Fruit fly (Drosophila melanogaster) whole organism, embryonic: Measurements from ENCODE around the gene CG2841.
A peak's percentile ranks its signal among the peaks of the same experiment; 100 is the strongest.

Source experiments
- Abd-B ChIP-seq: fragments of 200-800 bp; sonication (Bioruptor generic); optimal IDR thresholded peaks from 2 replicates; lab custom pipeline; 2018; ENCODE audit warnings: missing biosample characterization, mild to moderate bottlenecking, missing genetic modification characterization, moderate library complexity
- Awh ChIP-seq: fragments of 200-800 bp; sonication (Bioruptor generic); IDR thresholded peaks from 2 replicates; pipeline ENCODE4, ENCODE4 v1.3.6; 2022; ENCODE audit warnings: missing biosample characterization, missing genetic modification characterization
- CG11085 ChIP-seq: fragments of 200-800 bp; sonication (Bioruptor generic); IDR thresholded peaks from 2 replicates; pipeline ENCODE4 v1.3.6; 2022; ENCODE audit warnings: missing biosample characterization, missing genetic modification characterization
- CG12071 ChIP-seq: fragments of 200-800 bp; sonication (Bioruptor generic); optimal IDR thresholded peaks from 3 replicates; lab custom pipeline; 2018; ENCODE audit warnings: missing biosample characterization, mild to moderate bottlenecking, missing genetic modification characterization
- CG12104 ChIP-seq: fragments of 200-800 bp; sonication (Bioruptor generic); optimal IDR thresholded peaks from 3 replicates; lab custom pipeline; 2016; ENCODE audit warnings: missing biosample characterization, missing genetic modification characterization
- CG15479 ChIP-seq: fragments of 200-800 bp; sonication (Bioruptor generic); optimal IDR thresholded peaks from 3 replicates; lab custom pipeline; 2019; ENCODE audit warnings: missing biosample characterization, mild to moderate bottlenecking, missing genetic modification characterization, moderate library complexity
- CG1602 ChIP-seq: fragments of 200-800 bp; sonication (Bioruptor generic); optimal IDR thresholded peaks from 3 replicates; lab custom pipeline; 2016; ENCODE audit warnings: missing biosample characterization, missing genetic modification characterization
- CG16815 ChIP-seq: fragments of 200-800 bp; sonication (Bioruptor generic); optimal IDR thresholded peaks from 3 replicates; lab custom pipeline; 2017; ENCODE audit warnings: missing biosample characterization, mild to moderate bottlenecking, missing genetic modification characterization
- CG17385 ChIP-seq: fragments of 200-800 bp; sonication (Bioruptor generic); optimal IDR thresholded peaks from 3 replicates; lab custom pipeline; 2018; ENCODE audit warnings: missing biosample characterization, mild to moderate bottlenecking, missing genetic modification characterization
- CG18262 ChIP-seq: fragments of 200-800 bp; optimal IDR thresholded peaks from 3 replicates; lab custom pipeline; 2019; ENCODE audit warnings: missing biosample characterization, mild to moderate bottlenecking, missing genetic modification characterization, moderate library complexity
- CG31365 ChIP-seq: fragments of 200-800 bp; sonication (Bioruptor generic); optimal IDR thresholded peaks from 2 replicates; lab custom pipeline; 2018; ENCODE audit warnings: missing biosample characterization, mild to moderate bottlenecking, missing genetic modification characterization
- CG4360 ChIP-seq: fragments of 200-800 bp; sonication (Bioruptor generic); IDR thresholded peaks from 2 replicates; pipeline ENCODE4 v1.3.6; 2022; ENCODE audit warnings: missing biosample characterization, missing genetic modification characterization
- CG6272 ChIP-seq: fragments of 200-800 bp; sonication (Bioruptor generic); IDR thresholded peaks from 2 replicates; pipeline ENCODE4 v1.3.6; 2022; ENCODE audit warnings: missing biosample characterization, missing genetic modification characterization
- CG7271 ChIP-seq: fragments of 200-800 bp; sonication (Bioruptor generic); optimal IDR thresholded peaks from 2 replicates; lab custom pipeline; 2018; ENCODE audit warnings: missing biosample characterization, mild to moderate bottlenecking, missing genetic modification characterization, moderate library complexity
- CG8924 ChIP-seq: fragments of 200-800 bp; optimal IDR thresholded peaks from 3 replicates; lab custom pipeline; 2019; ENCODE audit warnings: missing biosample characterization, mild to moderate bottlenecking, missing genetic modification characterization, moderate library complexity
- CG9817 ChIP-seq: fragments of 200-800 bp; sonication (Bioruptor generic); optimal IDR thresholded peaks from 2 replicates; lab custom pipeline; 2018; ENCODE audit warnings: missing biosample characterization, mild to moderate bottlenecking, missing genetic modification characterization, moderate library complexity
- CkIIα-i1 ChIP-seq: fragments of 200-800 bp; sonication (Bioruptor generic); IDR thresholded peaks from 2 replicates; pipeline ENCODE4 v1.3.6; 2022; ENCODE audit warnings: missing biosample characterization, missing genetic modification characterization
- D19B ChIP-seq: fragments of 200-800 bp; sonication (Bioruptor generic); optimal IDR thresholded peaks from 2 replicates; lab custom pipeline; 2017; ENCODE audit warnings: missing biosample characterization, mild to moderate bottlenecking, missing genetic modification characterization
- Drgx ChIP-seq: fragments of 200-800 bp; sonication (Bioruptor generic); IDR thresholded peaks from 2 replicates; pipeline ENCODE4 v1.3.6; 2022; ENCODE audit warnings: missing biosample characterization, missing genetic modification characterization
- E2f2 ChIP-seq: fragments of 200-800 bp; sonication (Bioruptor generic); IDR thresholded peaks from 2 replicates; pipeline ENCODE4 v1.3.6; 2022; ENCODE audit warnings: missing biosample characterization, missing genetic modification characterization
- Fer3 ChIP-seq: fragments of 200-800 bp; sonication (Bioruptor generic); optimal IDR thresholded peaks from 2 replicates; lab custom pipeline; 2018; ENCODE audit warnings: missing biosample characterization, mild to moderate bottlenecking, missing genetic modification characterization, moderate library complexity
- HmgD ChIP-seq: fragments of 200-800 bp; sonication (Bioruptor generic); optimal IDR thresholded peaks from 3 replicates; lab custom pipeline; 2016; ENCODE audit warnings: missing biosample characterization, missing genetic modification characterization
- Hr78 ChIP-seq, 2 experiments: fragments of 200-800 bp in 1 of 2; fragments of >200 bp in 1 of 2; sonication (Bioruptor generic) in 1 of 2; optimal IDR thresholded peaks; 2 replicates each; lab custom pipeline; 2017 to 2019; ENCODE audit warnings: missing biosample characterization in 2 of 2, missing genetic modification characterization in 2 of 2, mild to moderate bottlenecking in 1 of 2, moderate library complexity in 1 of 2
- Jarid2 ChIP-seq: fragments of 200-800 bp; sonication (Bioruptor generic); optimal IDR thresholded peaks from 3 replicates; lab custom pipeline; 2017; ENCODE audit warnings: mild to moderate bottlenecking, missing biosample characterization, missing genetic modification reagents, missing genetic modification characterization
- Max ChIP-seq: fragments of 200-800 bp; sonication (Bioruptor generic); optimal IDR thresholded peaks from 2 replicates; lab custom pipeline; 2016; ENCODE audit warnings: missing biosample characterization, mild to moderate bottlenecking, missing genetic modification characterization
- Med ChIP-seq: fragments of 200-800 bp; sonication (Bioruptor generic); peaks from one replicate; lab custom pipeline; 2016; ENCODE audit warnings: missing biosample characterization, missing genetic modification characterization, mild to moderate bottlenecking, inconsistent platforms, moderate library complexity
- Taf1 ChIP-seq: fragments of 200-800 bp; sonication (Bioruptor generic); IDR thresholded peaks from 2 replicates; pipeline ENCODE4 v1.3.6; 2022; ENCODE audit warnings: missing biosample characterization, missing genetic modification characterization
- Xbp1 ChIP-seq: fragments of 200-800 bp; sonication (Bioruptor generic); optimal IDR thresholded peaks from 3 replicates; lab custom pipeline; 2016; ENCODE audit warnings: missing biosample characterization, mild to moderate bottlenecking, missing genetic modification characterization
- Xrp1 ChIP-seq: fragments of 200-800 bp; sonication (Bioruptor generic); IDR thresholded peaks from 2 replicates; pipeline ENCODE4 v1.3.6; 2022; ENCODE audit warnings: missing biosample characterization, missing genetic modification characterization
- abd-A ChIP-seq: fragments of 200-800 bp; sonication (Bioruptor generic); optimal IDR thresholded peaks from 3 replicates; lab custom pipeline; 2019; ENCODE audit warnings: missing biosample characterization, mild to moderate bottlenecking, missing genetic modification characterization, moderate library complexity
- ara ChIP-seq: fragments of 200-800 bp; sonication (Bioruptor generic); IDR thresholded peaks from 2 replicates; pipeline ENCODE4 v1.3.6; 2022; ENCODE audit warnings: missing biosample characterization, missing genetic modification characterization
- ase ChIP-seq: fragments of 200-800 bp; sonication (Bioruptor generic); IDR thresholded peaks from 3 replicates; pipeline ENCODE4 v1.3.6; 2022; ENCODE audit warnings: missing biosample characterization, missing genetic modification characterization
- az2 ChIP-seq: fragments of 200-800 bp; sonication (Bioruptor generic); optimal IDR thresholded peaks from 3 replicates; lab custom pipeline; 2016; ENCODE audit warnings: missing biosample characterization, missing genetic modification characterization
- chif ChIP-seq, 2 experiments: fragments of 200-800 bp; sonication (Bioruptor generic); optimal IDR thresholded peaks; 3 replicates each; lab custom pipeline; 2016; ENCODE audit warnings: missing biosample characterization in 2 of 2, missing genetic modification characterization in 2 of 2
- chm ChIP-seq: fragments of 200-800 bp; sonication (Bioruptor generic); IDR thresholded peaks from 2 replicates; pipeline ENCODE4 v1.3.6; 2022; ENCODE audit warnings: missing biosample characterization, missing genetic modification characterization
- crc ChIP-seq: fragments of 200-800 bp; sonication (Bioruptor generic); optimal IDR thresholded peaks from 2 replicates; lab custom pipeline; 2016; ENCODE audit warnings: missing biosample characterization, missing genetic modification characterization
- da ChIP-seq: fragments of 200-800 bp; sonication (Bioruptor generic); optimal IDR thresholded peaks from 2 replicates; lab custom pipeline; 2016; ENCODE audit warnings: missing biosample characterization, missing genetic modification characterization
- ewg ChIP-seq: fragments of 200-800 bp; sonication (Bioruptor generic); optimal IDR thresholded peaks from 3 replicates; lab custom pipeline; 2017; ENCODE audit warnings: mild to moderate bottlenecking, missing biosample characterization, missing genetic modification reagents, missing genetic modification characterization
- fd96Cb ChIP-seq: fragments of 200-800 bp; sonication (Bioruptor generic); optimal IDR thresholded peaks from 2 replicates; lab custom pipeline; 2018; ENCODE audit warnings: missing biosample characterization, mild to moderate bottlenecking, missing genetic modification characterization, moderate library complexity
- hkb ChIP-seq, 2 experiments: fragments of 200-800 bp in 1 of 2; fragments of >200 bp in 1 of 2; sonication (Bioruptor generic) in 1 of 2; IDR thresholded peaks in 1 of 2; optimal IDR thresholded peaks in 1 of 2; 2 replicates each; pipeline versions ENCODE4 v1.3.6 to Lab custom; 2017 to 2022; ENCODE audit warnings: missing biosample characterization in 1 of 2, missing genetic modification characterization in 1 of 2
- kay ChIP-seq: fragments of 200-800 bp; sonication (Bioruptor generic); optimal IDR thresholded peaks from 2 replicates; lab custom pipeline; 2016; ENCODE audit warnings: missing biosample characterization, missing genetic modification characterization
- klu ChIP-seq: fragments of 200-800 bp; sonication (Bioruptor generic); IDR thresholded peaks from 2 replicates; pipeline ENCODE4 v1.3.6; 2022; ENCODE audit warnings: missing biosample characterization, missing genetic modification characterization
- maf-S ChIP-seq: fragments of 200-800 bp; sonication (Bioruptor generic); optimal IDR thresholded peaks from 2 replicates; lab custom pipeline; 2016; ENCODE audit warnings: missing biosample characterization, missing genetic modification characterization
- p53 ChIP-seq: fragments of 200-800 bp; sonication (Bioruptor generic); optimal IDR thresholded peaks from 2 replicates; lab custom pipeline; 2016; ENCODE audit warnings: missing biosample characterization, missing genetic modification characterization
- row ChIP-seq: fragments of 200-800 bp; sonication (Bioruptor generic); IDR thresholded peaks from 3 replicates; pipeline ENCODE4 v1.3.6; 2022; ENCODE audit warnings: missing biosample characterization, missing genetic modification characterization
- tio ChIP-seq: fragments of 200-800 bp; sonication (Bioruptor generic); optimal IDR thresholded peaks from 2 replicates; lab custom pipeline; 2017; ENCODE audit warnings: missing biosample characterization, missing genetic modification characterization, inconsistent platforms
- toy ChIP-seq: fragments of 200-800 bp; sonication (Bioruptor generic); IDR thresholded peaks from 2 replicates; pipeline ENCODE4 v1.3.6; 2022; ENCODE audit warnings: missing biosample characterization, missing genetic modification characterization
- ttk ChIP-seq: fragments of 200-800 bp; sonication (Bioruptor generic); IDR thresholded peaks from 2 replicates; pipeline ENCODE4 v2.1.2; 2022; ENCODE audit warnings: missing biosample characterization, missing genetic modification characterization
- tup ChIP-seq: fragments of 200-800 bp; sonication (Bioruptor generic); optimal IDR thresholded peaks from 2 replicates; lab custom pipeline; 2016; ENCODE audit warnings: missing biosample characterization, mild to moderate bottlenecking, missing genetic modification characterization, moderate library complexity
- vvl ChIP-seq: fragments of 200-800 bp; sonication (Bioruptor generic); IDR thresholded peaks from 2 replicates; pipeline ENCODE4 v1.3.6; 2022; ENCODE audit warnings: missing biosample characterization, missing genetic modification characterization
- zfh1 ChIP-seq: fragments of 200-800 bp; sonication (Bioruptor generic); IDR thresholded peaks from 3 replicates; pipeline ENCODE4 v1.3.6; 2022; ENCODE audit warnings: missing biosample characterization, missing genetic modification characterization

Gene CG2841

DNA sequence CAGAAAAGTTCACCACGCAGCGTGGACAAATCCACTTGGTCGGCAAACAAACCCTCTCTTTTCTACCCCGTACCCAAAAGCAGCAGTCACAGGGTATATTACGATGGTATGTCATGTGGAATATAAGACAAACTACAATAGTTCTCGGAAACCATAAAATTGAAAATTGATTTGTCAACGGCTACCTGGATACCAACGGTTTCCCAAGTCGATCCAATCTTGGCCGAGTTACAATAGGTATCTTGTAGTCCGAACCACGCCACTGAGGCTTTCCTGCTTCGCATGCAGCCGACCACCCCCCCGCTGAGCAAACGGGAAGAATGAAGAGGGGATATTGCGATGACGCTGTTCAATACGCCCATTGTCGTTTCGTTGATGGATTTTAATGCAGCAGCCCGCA, 47.8 kb downstream of the CG2841 start (continued):
- TF ChIP-seq da (GFP tag; lab: Kevin White, UChicago) (no peak), CG8924 (tag; lab: Kevin White, UChicago) (peak; percentile 42), Hr78 (GFP tag; optimal IDR thresholded peaks at IDR 0.05; lab: Kevin White, UChicago) (no peak), az2 (GFP tag; lab: Kevin White, UChicago) (peak; percentile 40), CG17385 (GFP tag; lab: Kevin White, UChicago) (peak; percentile 31), maf-S (GFP tag; lab: Kevin White, UChicago) (no peak), CG16815 (GFP tag; lab: Kevin White, UChicago) (peak; percentile 51), Jarid2 (no peak), CG31365 (tag; lab: Kevin White, UChicago) (no peak), Abd-B (GFP tag; lab: Kevin White, UChicago) (peak; percentile 8), CG7271 (tag; lab: Kevin White, UChicago) (no peak), CG15479 (GFP tag; lab: Kevin White, UChicago) (no peak), CG1602 (GFP tag; lab: Kevin White, UChicago) (peak; percentile 12), CG12104 (GFP tag; lab: Kevin White, UChicago) (no peak), kay (peak; percentile 37), vvl (GFP tag; lab: Robert Waterston, UW) (peak; percentile 90), Taf1 (0 out of 2 replicates have a peak, but pooled peaks have one; percentile 20), CG4360 (peak; percentile 60; the same call in 1 of the 2 replicates), ase (GFP tag; lab: Robert Waterston, UW) (peak; percentile 67; the same call in 2 of the 3 replicates), Awh (GFP tag; lab: Robert Waterston, UW) (peak; percentile 67), chm (GFP tag; lab: Robert Waterston, UW) (peak; percentile 83), CG11085 (GFP tag; lab: Robert Waterston, UW) (peak; percentile 32; the same call in 1 of the 2 replicates), Xrp1 (GFP tag; lab: Robert Waterston, UW) (peak; percentile 91), klu (GFP tag; lab: Robert Waterston, UW) (no peak), CkIIα-i1 (GFP tag; lab: Robert Waterston, UW) (no peak), toy (GFP tag; lab: Robert Waterston, UW) (no peak), CG6272 (GFP tag; lab: Robert Waterston, UW) (peak; percentile 72), row (GFP tag; lab: Robert Waterston, UW) (peak; percentile 89), D19B (GFP tag; lab: Kevin White, UChicago) (peak; percentile 85), Max (no peak), Drgx (peak; percentile 80), ara (GFP tag; lab: Robert Waterston, UW) (peak; percentile 87), fd96Cb (tag; lab: Kevin White, UChicago) (peak; percentile 55), hkb (optimal IDR thresholded peaks at IDR 0.05; lab: Kevin White, UChicago) (no peak), hkb (GFP tag; IDR thresholded peaks at IDR 0.05; lab: Robert Waterston, UW) (peak; percentile 59; the same call in 1 of the 2 replicates), p53 (GFP tag; lab: Kevin White, UChicago) (peak; percentile 13), CG12071 (GFP tag; lab: Kevin White, UChicago) (no peak), crc (GFP tag; lab: Kevin White, UChicago) (no peak), Xbp1 (peak; percentile 30), tio (GFP tag; lab: Kevin White, UChicago) (no peak), E2f2 (GFP tag; lab: Robert Waterston, UW) (0 out of 2 replicates have a peak, but pooled peaks have one; percentile 23), zfh1 (GFP tag; lab: Robert Waterston, UW) (peak; percentile 91), HmgD (GFP tag; lab: Kevin White, UChicago) (peak; percentile 25), abd-A (no peak), chif (GFP tag; optimal IDR thresholded peaks at IDR 0.05; lab: Kevin White, UChicago) (peak in 1 of 2 experiments; percentile 53), CG18262 (tag; lab: Kevin White, UChicago) (peak; percentile 77), ewg (GFP tag; lab: Kevin White, UChicago) (peak; percentile 37), Fer3 (tag; lab: Kevin White, UChicago) (peak; percentile 20), tup (GFP tag; lab: Kevin White, UChicago) (no peak), ttk (GFP tag; lab: Robert Waterston, UW) (peak; percentile 84), Med (GFP tag; lab: Kevin White, UChicago) (peak; percentile 91), CG9817 (tag; lab: Kevin White, UChicago) (no peak)
